Fruit fly (Drosophila melanogaster): Measurements from ENCODE around the gene DNAlig4.

Gene DNAlig4

DNA sequence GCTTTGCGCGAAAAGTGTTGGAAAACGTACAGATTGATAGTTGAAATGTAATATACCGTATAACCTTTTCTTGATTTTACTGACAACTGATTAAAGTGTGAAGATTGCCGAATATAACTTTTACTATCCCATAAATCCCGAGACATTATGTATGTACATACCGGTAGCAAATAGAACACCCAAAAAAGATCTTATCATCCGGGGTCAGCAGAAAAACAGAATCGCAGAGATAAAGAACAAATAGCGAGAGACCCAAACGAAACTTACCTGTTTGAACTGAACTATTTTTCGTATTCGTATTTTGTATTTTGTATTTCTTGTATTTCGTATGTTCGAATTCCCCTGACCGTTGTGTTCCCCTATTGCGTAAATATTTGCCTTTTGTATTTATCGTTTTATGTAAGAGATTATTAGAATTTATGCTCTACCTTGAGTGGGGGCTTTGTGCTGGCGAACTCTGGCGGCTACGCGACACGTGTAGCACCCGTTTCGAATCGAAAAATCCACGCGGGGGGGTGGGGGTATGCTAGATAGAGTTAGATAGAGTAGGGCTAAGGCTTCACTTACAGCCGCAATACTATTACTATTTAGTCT, 34.2 kb downstream of the DNAlig4 start:
- TF ChIP-seq fkh (GFP tag; optimal IDR thresholded peaks at IDR 0.05) (peak; percentile 35), Lpt (GFP tag; optimal IDR thresholded peaks at IDR 0.05) (no peak), spab (GFP tag; optimal IDR thresholded peaks at IDR 0.05) (no peak), OdsH (GFP tag; optimal IDR thresholded peaks at IDR 0.05) (no peak)

DNA sequence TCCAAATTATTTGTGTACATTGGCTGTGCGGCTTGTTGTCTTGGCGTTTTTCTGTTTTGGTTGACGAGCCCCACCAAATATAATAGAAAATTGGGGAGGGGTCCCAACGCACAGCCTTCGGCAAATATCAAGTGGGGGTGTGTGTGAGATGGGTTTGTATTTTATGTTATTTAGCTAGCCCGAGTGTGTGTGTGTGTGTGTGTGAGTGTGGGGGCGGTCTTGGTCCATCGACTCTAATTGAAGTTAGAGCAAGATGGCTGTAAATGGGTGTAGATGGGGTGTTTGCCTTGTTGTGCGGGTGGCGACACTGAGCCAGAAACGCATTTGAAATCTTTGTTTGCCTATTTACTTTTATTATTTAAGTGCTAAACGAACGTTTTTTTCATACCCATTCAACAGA, 35.0 kb downstream of the DNAlig4 start:
- TF ChIP-seq acj6 (GFP tag; optimal IDR thresholded peaks at IDR 0.05) (no peak), fkh (GFP tag; optimal IDR thresholded peaks at IDR 0.05) (peak; percentile 78)

DNA sequence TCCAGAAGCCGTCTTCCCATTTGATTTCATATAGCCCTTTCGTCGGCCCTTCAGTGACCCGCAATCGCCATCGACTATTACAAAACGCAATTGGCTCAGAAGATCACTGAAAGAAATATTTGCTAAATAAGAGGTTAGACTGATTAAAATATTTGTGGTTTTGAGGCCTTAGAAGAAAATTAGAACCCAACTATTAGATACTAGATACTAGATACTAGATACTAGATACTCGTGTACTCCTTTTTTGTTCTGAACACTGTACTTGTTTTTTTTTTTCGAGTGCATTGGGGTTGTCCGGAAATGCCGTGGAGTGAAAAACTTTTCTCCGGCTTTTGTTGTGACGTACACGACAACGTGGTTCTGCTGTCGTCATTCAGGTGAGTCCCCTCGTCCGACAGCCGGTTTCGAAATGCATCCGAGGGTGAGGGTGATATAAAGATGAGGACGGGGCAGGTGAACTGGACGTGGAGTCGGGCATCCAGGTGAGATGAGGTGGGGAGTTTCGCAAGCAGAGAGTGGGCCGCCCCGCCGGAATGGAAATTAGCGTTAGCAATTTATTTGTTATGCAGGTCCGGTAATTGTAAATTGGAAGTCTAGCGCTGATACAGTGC, 37.2 kb downstream of the DNAlig4 start:
- TF ChIP-seq CG11902 (GFP tag; optimal IDR thresholded peaks at IDR 0.05) (no peak), Eip75B (GFP tag; optimal IDR thresholded peaks at IDR 0.05) (peak; percentile 36), fd59A (GFP tag; optimal IDR thresholded peaks at IDR 0.05) (no peak), CG6792 (GFP tag; optimal IDR thresholded peaks at IDR 0.05) (peak; percentile 52), CG8119 (GFP tag; IDR thresholded peaks at IDR 0.05) (0 out of 3 replicates have a peak, but pooled peaks have one; percentile 31), CG1621 (tag; optimal IDR thresholded peaks at IDR 0.05) (no peak), Ets96B (tag; optimal IDR thresholded peaks at IDR 0.05) (no peak), Gug (GFP tag; IDR thresholded peaks at IDR 0.05) (no peak), Hr4 (GFP tag; optimal IDR thresholded peaks at IDR 0.05) (peak; percentile 28), CG4318 (GFP tag; optimal IDR thresholded peaks at IDR 0.05) (no peak), CG15336 (GFP tag; IDR thresholded peaks at IDR 0.05) (peak; percentile 49; the same call in 1 of the 2 replicates), vri (GFP tag; optimal IDR thresholded peaks at IDR 0.05) (peak; percentile 3), CG7368 (GFP tag; optimal IDR thresholded peaks at IDR 0.05) (no peak), salr (GFP tag; optimal IDR thresholded peaks at IDR 0.05) (no peak), fd85E (GFP tag; optimal IDR thresholded peaks at IDR 0.05) (no peak), CG9139 (GFP tag; optimal IDR thresholded peaks at IDR 0.05) (no peak), Lpt (GFP tag; optimal IDR thresholded peaks at IDR 0.05) (no peak), fkh (GFP tag; optimal IDR thresholded peaks at IDR 0.05) (no peak), dac (GFP tag; optimal IDR thresholded peaks at IDR 0.05) (no peak), Blimp-1 (GFP tag; optimal IDR thresholded peaks at IDR 0.05) (no peak), CG16779 (tag; optimal IDR thresholded peaks at IDR 0.05) (no peak), CG6854 (GFP tag; optimal IDR thresholded peaks at IDR 0.05) (no peak), esn (GFP tag; optimal IDR thresholded peaks at IDR 0.05) (peak; percentile 66), achi (GFP tag; optimal IDR thresholded peaks at IDR 0.05) (peak; percentile 47), cyc (GFP tag; optimal IDR thresholded peaks at IDR 0.05) (peak; percentile 58), ss (GFP tag; optimal IDR thresholded peaks at IDR 0.05) (no peak), lz (GFP tag; optimal IDR thresholded peaks at IDR 0.05) (peak; percentile 62), CG11762 (GFP tag; optimal IDR thresholded peaks at IDR 0.05; ENCODE audit: insufficient read depth) (peak; percentile 2), topi (GFP tag; optimal IDR thresholded peaks at IDR 0.05) (peak; percentile 65), Sox14 (GFP tag; optimal IDR thresholded peaks at IDR 0.05) (peak; percentile 30), pdm3 (GFP tag; optimal IDR thresholded peaks at IDR 0.05) (peak; percentile 54), Hr38 (GFP tag; optimal IDR thresholded peaks at IDR 0.05) (no peak), CG3032 (tag; optimal IDR thresholded peaks at IDR 0.05) (no peak), CG6276 (GFP tag; optimal IDR thresholded peaks at IDR 0.05) (no peak), OdsH (GFP tag; optimal IDR thresholded peaks at IDR 0.05) (peak; percentile 48), Eip93F (GFP tag; optimal IDR thresholded peaks at IDR 0.05) (no peak), Met (GFP tag; optimal IDR thresholded peaks at IDR 0.05) (peak; percentile 51), CG31627 (GFP tag; optimal IDR thresholded peaks at IDR 0.05) (peak; percentile 62), Sox102F (GFP tag; optimal IDR thresholded peaks at IDR 0.05) (peak; percentile 40), CG6163 (GFP tag; IDR thresholded peaks at IDR 0.05) (0 out of 3 replicates have a peak, but pooled peaks have one; percentile 31), Eip78C (GFP tag) (peak; percentile 78), Smox (GFP tag; optimal IDR thresholded peaks at IDR 0.05) (peak; percentile 23), CG32006 (GFP tag; optimal IDR thresholded peaks at IDR 0.05) (peak; percentile 43), dsx (GFP tag; optimal IDR thresholded peaks at IDR 0.05; ENCODE audit: poor library complexity, severe bottlenecking) (no peak)
